Fruit fly (Drosophila melanogaster): Measurements from ENCODE around the gene Ada.

The Ada gene

DNA sequence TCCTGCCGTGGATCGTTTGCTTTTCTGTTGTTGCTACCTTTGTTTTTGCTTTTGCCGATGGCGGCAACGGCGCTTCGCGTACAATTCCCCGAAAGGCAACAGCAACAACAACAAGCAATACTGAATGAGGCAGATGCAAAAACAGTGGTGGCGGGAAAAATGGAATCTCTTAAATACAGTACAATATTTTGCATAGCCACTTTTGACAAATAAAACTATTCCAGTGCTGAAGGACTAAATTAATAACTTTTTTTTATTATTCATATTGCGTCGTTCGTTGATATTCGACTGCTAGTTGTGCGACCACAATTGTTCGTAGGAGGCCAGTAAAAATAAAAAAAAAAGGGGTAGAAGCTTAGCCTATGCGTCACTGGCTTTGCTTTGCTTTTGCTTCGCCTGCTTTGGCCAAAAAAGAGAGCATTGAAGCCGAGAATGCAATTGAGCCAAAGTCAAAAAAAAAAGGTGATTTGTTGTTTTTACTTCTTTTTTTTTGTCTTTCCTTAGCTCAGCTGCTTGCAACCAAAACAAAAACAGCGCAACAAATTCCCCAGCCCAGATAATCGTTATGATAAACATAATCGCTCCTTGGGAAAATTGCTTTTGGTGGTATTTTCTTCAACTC, 33.1 kb upstream of the Ada start (continued):
- TF ChIP-seq CG15336 (GFP tag; IDR thresholded peaks at IDR 0.05) (peak; percentile 99), CG10669 (GFP tag; optimal IDR thresholded peaks at IDR 0.05) (peak; percentile 99), CG11294 (GFP tag; IDR thresholded peaks at IDR 0.05) (peak; percentile 97), Sox102F (GFP tag; optimal IDR thresholded peaks at IDR 0.05) (peak; percentile 98), CG4318 (GFP tag; optimal IDR thresholded peaks at IDR 0.05) (peak; percentile 98), Ets96B (tag; optimal IDR thresholded peaks at IDR 0.05) (peak; percentile 99), spab (GFP tag; optimal IDR thresholded peaks at IDR 0.05) (peak; percentile 99), dsx (GFP tag; optimal IDR thresholded peaks at IDR 0.05; ENCODE audit: poor library complexity, severe bottlenecking) (peak; percentile 97), eg (GFP tag; IDR thresholded peaks at IDR 0.05) (peak; percentile 99), Hr39 (GFP tag; optimal IDR thresholded peaks at IDR 0.05) (peak; percentile 97), Ets21C (GFP tag; optimal IDR thresholded peaks at IDR 0.05) (peak; percentile 94)

- TF ChIP-seq CG8632 (GFP tag; optimal IDR thresholded peaks at IDR 0.05) (peak; percentile 86), lz (GFP tag; optimal IDR thresholded peaks at IDR 0.05) (peak; percentile 84), fkh (GFP tag; optimal IDR thresholded peaks at IDR 0.05) (peak; percentile 70), Ets21C (GFP tag; optimal IDR thresholded peaks at IDR 0.05) (peak; percentile 64), CG31627 (GFP tag; optimal IDR thresholded peaks at IDR 0.05) (peak; percentile 62), acj6 (GFP tag; optimal IDR thresholded peaks at IDR 0.05) (peak; percentile 81), CG15336 (GFP tag; IDR thresholded peaks at IDR 0.05) (peak; percentile 83), salr (GFP tag; optimal IDR thresholded peaks at IDR 0.05) (peak in 1 of 2 experiments; percentile 84), CG11294 (GFP tag; IDR thresholded peaks at IDR 0.05) (peak; percentile 50; the same call in 1 of the 2 replicates), CG9139 (GFP tag; optimal IDR thresholded peaks at IDR 0.05) (peak; percentile 78), Gug (GFP tag; IDR thresholded peaks at IDR 0.05) (peak; percentile 49), CG8319 (GFP tag; optimal IDR thresholded peaks at IDR 0.05) (peak; percentile 50), CG32006 (GFP tag; optimal IDR thresholded peaks at IDR 0.05) (peak; percentile 91), Hr39 (GFP tag; optimal IDR thresholded peaks at IDR 0.05) (peak; percentile 56), vri (GFP tag; optimal IDR thresholded peaks at IDR 0.05) (peak; percentile 63), CG4318 (GFP tag; optimal IDR thresholded peaks at IDR 0.05) (peak; percentile 76), Hr4 (GFP tag; optimal IDR thresholded peaks at IDR 0.05) (peak; percentile 77), Eip78C (GFP tag) (peak; percentile 97), Eip93F (GFP tag; optimal IDR thresholded peaks at IDR 0.05) (peak; percentile 69), CG11902 (GFP tag; optimal IDR thresholded peaks at IDR 0.05) (peak; percentile 46), CG10631 (GFP tag; optimal IDR thresholded peaks at IDR 0.05) (peak; percentile 77), net (GFP tag; optimal IDR thresholded peaks at IDR 0.05) (peak; percentile 87), CG6163 (GFP tag; IDR thresholded peaks at IDR 0.05) (peak; percentile 70; the same call in 2 of the 3 replicates), dac (GFP tag; optimal IDR thresholded peaks at IDR 0.05) (peak; percentile 69), Sox102F (GFP tag; optimal IDR thresholded peaks at IDR 0.05) (peak; percentile 83), Ets96B (tag; optimal IDR thresholded peaks at IDR 0.05) (peak; percentile 90), CG3919 (GFP tag; optimal IDR thresholded peaks at IDR 0.05) (peak; percentile 78), CG11762 (GFP tag; optimal IDR thresholded peaks at IDR 0.05; ENCODE audit: insufficient read depth) (peak; percentile 70), achi (GFP tag; optimal IDR thresholded peaks at IDR 0.05) (peak; percentile 84), CG10669 (GFP tag; optimal IDR thresholded peaks at IDR 0.05) (peak; percentile 79), OdsH (GFP tag; optimal IDR thresholded peaks at IDR 0.05) (peak; percentile 78), spab (GFP tag; optimal IDR thresholded peaks at IDR 0.05) (peak; percentile 84), ss (GFP tag; optimal IDR thresholded peaks at IDR 0.05) (peak; percentile 80 to 87), Sox15 (GFP tag; optimal IDR thresholded peaks at IDR 0.05) (peak; percentile 52), CG6808 (GFP tag; optimal IDR thresholded peaks at IDR 0.05) (peak; percentile 88), Hr38 (GFP tag; optimal IDR thresholded peaks at IDR 0.05) (no peak), CG3032 (tag; optimal IDR thresholded peaks at IDR 0.05) (peak; percentile 91), Eip75B (GFP tag; optimal IDR thresholded peaks at IDR 0.05) (peak; percentile 84), Sox14 (GFP tag; optimal IDR thresholded peaks at IDR 0.05) (peak; percentile 82), topi (GFP tag; optimal IDR thresholded peaks at IDR 0.05) (peak; percentile 88), CG7368 (GFP tag; optimal IDR thresholded peaks at IDR 0.05) (peak; percentile 44), fd59A (GFP tag; optimal IDR thresholded peaks at IDR 0.05) (peak; percentile 81), CG6854 (GFP tag; optimal IDR thresholded peaks at IDR 0.05) (peak; percentile 65)
Measured at dm6 chr3R:9033619-9034401, 31.2 kb upstream of the Ada start.
